Worm (Caenorhabditis elegans): ENCODE data around the gene C44C10.3.

DNA sequence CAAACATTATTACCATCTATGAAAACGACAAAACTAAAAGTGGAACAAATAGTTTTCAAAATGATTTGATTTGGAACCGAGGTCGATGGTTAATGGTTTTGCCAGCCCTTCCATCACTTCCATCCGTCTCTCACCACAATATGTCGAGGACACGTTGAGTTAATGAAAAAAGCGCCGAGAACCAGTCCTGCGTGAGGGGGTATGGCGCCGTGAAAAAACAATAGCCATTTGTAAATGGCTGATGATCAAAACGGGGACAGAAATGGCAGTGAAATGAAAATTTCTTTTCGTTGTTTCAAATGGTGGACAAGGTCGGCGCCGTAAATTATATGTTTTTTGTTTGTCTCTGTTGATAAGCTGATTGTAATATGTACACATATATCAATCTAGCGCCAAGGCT, 17.7 kb downstream of the C44C10.3 start:
- TF ChIP-seq tbx-37 (GFP tag; conservative IDR thresholded peaks at IDR 0.05) (no peak), ama-1 (optimal IDR thresholded peaks at IDR 0.05) (no peak), pes-1 (GFP tag; IDR thresholded peaks at IDR 0.05) (no peak), sea-1 (GFP tag; conservative IDR thresholded peaks at IDR 0.05) (no peak)

Measured in whole organism, early embryonic.